Fruit fly (Drosophila melanogaster): ENCODE results near the gene alpha-Est6.

Gene alpha-Est6

dm6 chr3R:7528677-7529076, at the start of gene alpha-Est6:
Gene alpha-Est6, minus strand, starts transcription at chr3R:7528777.
- no peak for TF ChIP-seq CG9705 (GFP tag; optimal IDR thresholded peaks at IDR 0.05)
- TF ChIP-seq Vsx2 (GFP tag; optimal IDR thresholded peaks at IDR 0.05; ENCODE audit: partially characterized antibody) = no peak
- no peak for TF ChIP-seq Hnf4 (GFP tag; optimal IDR thresholded peaks at IDR 0.05)
- no peak for TF ChIP-seq jim (GFP tag; optimal IDR thresholded peaks at IDR 0.05)

dm6 chr3R:7572237-7572636, 43.7 kb upstream of the alpha-Est6 start:
- peak; percentile 97 for TF ChIP-seq Dfd (GFP tag; optimal IDR thresholded peaks at IDR 0.05)
- no peak for TF ChIP-seq fru (GFP tag; optimal IDR thresholded peaks at IDR 0.05)
- TF ChIP-seq br (GFP tag; optimal IDR thresholded peaks at IDR 0.05) = no peak

- no peak for TF ChIP-seq Sp1 (GFP tag; optimal IDR thresholded peaks at IDR 0.05)
- no peak for TF ChIP-seq Dfd (GFP tag; optimal IDR thresholded peaks at IDR 0.05)
- TF ChIP-seq Abd-B (GFP tag; optimal IDR thresholded peaks at IDR 0.05) = no peak
- TF ChIP-seq CG9705 (GFP tag; optimal IDR thresholded peaks at IDR 0.05) = no peak
- TF ChIP-seq foxo (GFP tag; optimal IDR thresholded peaks at IDR 0.05) = no peak
- no peak for TF ChIP-seq Myc (optimal IDR thresholded peaks at IDR 0.05)
- TF ChIP-seq rgr (GFP tag; optimal IDR thresholded peaks at IDR 0.05) = no peak
- TF ChIP-seq lola (GFP tag; optimal IDR thresholded peaks at IDR 0.05) = no peak
- no peak for TF ChIP-seq CrebA (GFP tag; optimal IDR thresholded peaks at IDR 0.05; ENCODE audit: borderline replicate concordance)
- no peak for TF ChIP-seq Rel (GFP tag; optimal IDR thresholded peaks at IDR 0.05)
- TF ChIP-seq Rel (tag; optimal IDR thresholded peaks at IDR 0.05) = no peak
- TF ChIP-seq h (GFP tag; optimal IDR thresholded peaks at IDR 0.05) = no peak
- TF ChIP-seq GATAd (GFP tag; optimal IDR thresholded peaks at IDR 0.05) = no peak
- TF ChIP-seq usp (GFP tag; optimal IDR thresholded peaks at IDR 0.05) = no peak
- no peak for TF ChIP-seq OdsH (GFP tag; optimal IDR thresholded peaks at IDR 0.05)
- no peak for TF ChIP-seq sv (GFP tag; optimal IDR thresholded peaks at IDR 0.05)
- no peak for TF ChIP-seq sage (GFP tag; optimal IDR thresholded peaks at IDR 0.05)
- TF ChIP-seq psq (GFP tag; optimal IDR thresholded peaks at IDR 0.05) = no peak
- TF ChIP-seq Jra (GFP tag; optimal IDR thresholded peaks at IDR 0.05) = no peak
Observed at dm6 chr3R:7551708-7552107, 23.1 kb upstream of the alpha-Est6 start, which contains the start of gene CG45545. Gene CG45545, plus strand, starts transcription at chr3R:7552008.

dm6 chr3R:7548808-7549744, 20.5 kb upstream of the alpha-Est6 start, which contains the start of gene alpha-Est1:
Gene alpha-Est1, minus strand, starts transcription at chr3R:7549124.
- peak; percentile 10 for TF ChIP-seq Hnf4 (GFP tag; optimal IDR thresholded peaks at IDR 0.05)
- TF ChIP-seq fru (GFP tag; optimal IDR thresholded peaks at IDR 0.05) = peak; percentile 38
- no peak for TF ChIP-seq CrebA (GFP tag; optimal IDR thresholded peaks at IDR 0.05; ENCODE audit: borderline replicate concordance)

- TF ChIP-seq GATAd (GFP tag; optimal IDR thresholded peaks at IDR 0.05) (no peak), usp (GFP tag; optimal IDR thresholded peaks at IDR 0.05) (no peak), brk (GFP tag; optimal IDR thresholded peaks at IDR 0.05) (no peak), sv (GFP tag; optimal IDR thresholded peaks at IDR 0.05) (no peak), CrebA (GFP tag; optimal IDR thresholded peaks at IDR 0.05; ENCODE audit: borderline replicate concordance) (peak; percentile 9), dmrt93B (GFP tag; optimal IDR thresholded peaks at IDR 0.05) (no peak)
Observed at dm6 chr3R:7541145-7541860, 12.7 kb upstream of the alpha-Est6 start, which contains the start of the genes alpha-Est3 and alpha-Est2. Gene alpha-Est3, minus strand, starts transcription at chr3R:7541631. Gene alpha-Est2, plus strand, starts transcription at chr3R:7541810.

dm6 chr3R:7538435-7538834, 9.9 kb upstream of the alpha-Est6 start, which contains the start of gene alpha-Est4:
Gene alpha-Est4, minus strand, starts transcription at chr3R:7538615.
- TF ChIP-seq foxo (GFP tag; optimal IDR thresholded peaks at IDR 0.05) (no peak), dmrt93B (GFP tag; optimal IDR thresholded peaks at IDR 0.05) (no peak), pan (optimal IDR thresholded peaks at IDR 0.05) (no peak), ey (GFP tag; optimal IDR thresholded peaks at IDR 0.05) (no peak), dsf (GFP tag; optimal IDR thresholded peaks at IDR 0.05; ENCODE audit: borderline replicate concordance) (no peak), jim (GFP tag; optimal IDR thresholded peaks at IDR 0.05) (no peak), OdsH (GFP tag; optimal IDR thresholded peaks at IDR 0.05) (no peak), fru (GFP tag; optimal IDR thresholded peaks at IDR 0.05) (no peak), Myc (optimal IDR thresholded peaks at IDR 0.05) (no peak), Dif (GFP tag; optimal IDR thresholded peaks at IDR 0.05; ENCODE audit: partially characterized antibody) (no peak), Jra (GFP tag; optimal IDR thresholded peaks at IDR 0.05) (no peak)
